Fruit fly (Drosophila melanogaster) whole organism, embryonic: ENCODE measurements around the gene ple.

Source experiments
- Abd-B ChIP-seq: fragments of 200-800 bp; sonication (Bioruptor generic); optimal IDR thresholded peaks from 2 replicates; lab custom pipeline; 2018; ENCODE audit warnings: missing biosample characterization, mild to moderate bottlenecking, missing genetic modification characterization, moderate library complexity
- B-H2 ChIP-seq: fragments of 200-800 bp; sonication (Bioruptor generic); optimal IDR thresholded peaks from 2 replicates; lab custom pipeline; 2018; ENCODE audit warnings: missing biosample characterization, mild to moderate bottlenecking, missing genetic modification characterization
- Bdp1 ChIP-seq: fragments of 200-800 bp; sonication (Bioruptor generic); optimal IDR thresholded peaks from 3 replicates; lab custom pipeline; 2016; ENCODE audit warnings: missing biosample characterization, missing genetic modification characterization
- CG14860 ChIP-seq: fragments of 200-800 bp; sonication (Bioruptor generic); IDR thresholded peaks from 3 replicates; pipeline ENCODE4 v1.3.6; 2022; ENCODE audit warnings: missing biosample characterization, missing genetic modification characterization; ENCODE audit not compliant: partially characterized antibody
- CG14965 ChIP-seq: fragments of 200-800 bp; sonication (Bioruptor generic); optimal IDR thresholded peaks from 2 replicates; lab custom pipeline; 2016; ENCODE audit warnings: missing biosample characterization, missing genetic modification characterization, borderline replicate concordance
- CG15269 ChIP-seq: fragments of 200-800 bp; sonication (Bioruptor generic); optimal IDR thresholded peaks from 2 replicates; lab custom pipeline; 2018; ENCODE audit warnings: missing biosample characterization, mild to moderate bottlenecking, missing genetic modification characterization, moderate library complexity
- CG15479 ChIP-seq: fragments of 200-800 bp; sonication (Bioruptor generic); optimal IDR thresholded peaks from 3 replicates; lab custom pipeline; 2019; ENCODE audit warnings: missing biosample characterization, mild to moderate bottlenecking, missing genetic modification characterization, moderate library complexity
- CG17359 ChIP-seq: fragments of 200-800 bp; sonication (Bioruptor generic); optimal IDR thresholded peaks from 3 replicates; lab custom pipeline; 2018; ENCODE audit warnings: missing biosample characterization, mild to moderate bottlenecking, missing genetic modification characterization, moderate library complexity
- CG2889 ChIP-seq: fragments of 200-800 bp; sonication (Bioruptor generic); IDR thresholded peaks from 3 replicates; pipeline ENCODE4 v1.3.6; 2022; ENCODE audit warnings: missing biosample characterization, missing genetic modification characterization
- CG3726 ChIP-seq: fragments of 200-800 bp; sonication (Bioruptor generic); IDR thresholded peaks from 3 replicates; pipeline ENCODE4, ENCODE4 v1.3.6; 2022; ENCODE audit warnings: missing biosample characterization, missing genetic modification characterization
- CG42726 ChIP-seq: fragments of 200-800 bp; sonication (Bioruptor generic); IDR thresholded peaks from 2 replicates; pipeline ENCODE4 v1.3.6; 2022; ENCODE audit warnings: missing biosample characterization, missing genetic modification characterization; ENCODE audit not compliant: partially characterized antibody
- CG4328 ChIP-seq: fragments of 200-800 bp; sonication (Bioruptor generic); optimal IDR thresholded peaks from 3 replicates; lab custom pipeline; 2017; ENCODE audit warnings: missing biosample characterization, missing genetic modification reagents, missing genetic modification characterization
- CG5180 ChIP-seq: fragments of 200-800 bp; sonication (Bioruptor generic); optimal IDR thresholded peaks from 3 replicates; lab custom pipeline; 2017; ENCODE audit warnings: missing biosample characterization, missing genetic modification characterization, mild to moderate bottlenecking, moderate library complexity, missing genetic modification reagents
- CG6854 ChIP-seq: fragments of 200-800 bp; sonication (Bioruptor generic); optimal IDR thresholded peaks from 3 replicates; lab custom pipeline; 2017; ENCODE audit warnings: missing biosample characterization, mild to moderate bottlenecking, missing genetic modification characterization
- CG7372 ChIP-seq: fragments of 200-800 bp; sonication (Bioruptor generic); IDR thresholded peaks from 2 replicates; pipeline ENCODE4 v1.3.6; 2022; ENCODE audit warnings: missing biosample characterization, missing genetic modification characterization
- CG9437 ChIP-seq: fragments of 200-800 bp; sonication (Bioruptor generic); optimal IDR thresholded peaks from 2 replicates; lab custom pipeline; 2018; ENCODE audit warnings: missing biosample characterization, mild to moderate bottlenecking, missing genetic modification characterization
- CHES-1-like ChIP-seq: fragments of 200-800 bp; sonication (Bioruptor generic); optimal IDR thresholded peaks from 2 replicates; lab custom pipeline; 2016; ENCODE audit warnings: missing biosample characterization, missing genetic modification characterization
- Dbx ChIP-seq: fragments of 200-800 bp; sonication (Bioruptor generic); IDR thresholded peaks from 3 replicates; pipeline ENCODE4 v1.3.6; 2022; ENCODE audit warnings: missing biosample characterization, missing genetic modification characterization
- Eip74EF ChIP-seq, 2 experiments: fragments of 200-800 bp in 1 of 2; fragments of >200 bp in 1 of 2; sonication (Bioruptor generic) in 1 of 2; optimal IDR thresholded peaks; 2 replicates each; lab custom pipeline; 2017 to 2019; ENCODE audit warnings: missing biosample characterization in 2 of 2, missing genetic modification characterization in 2 of 2, mild to moderate bottlenecking in 1 of 2, moderate library complexity in 1 of 2
- HLH3B ChIP-seq: fragments of 200-800 bp; sonication (Bioruptor generic); IDR thresholded peaks from 2 replicates; pipeline ENCODE4 v1.3.6; 2022; ENCODE audit warnings: missing biosample characterization, missing genetic modification characterization
- Mrtf ChIP-seq: fragments of 200-800 bp; sonication (Bioruptor generic); IDR thresholded peaks from 3 replicates; pipeline ENCODE4 v1.3.6; 2022; ENCODE audit warnings: missing biosample characterization, missing genetic modification characterization
- Myb ChIP-seq: fragments of 200-800 bp; sonication (Bioruptor generic); optimal IDR thresholded peaks from 2 replicates; lab custom pipeline; 2016; ENCODE audit warnings: missing biosample characterization, missing genetic modification characterization
- Six4 ChIP-seq: fragments of 200-800 bp; sonication (Bioruptor generic); optimal IDR thresholded peaks from 2 replicates; lab custom pipeline; 2016; ENCODE audit warnings: missing biosample characterization, missing genetic modification characterization
- Spps ChIP-seq: fragments of 200-800 bp; sonication (Bioruptor generic); optimal IDR thresholded peaks from 2 replicates; lab custom pipeline; 2018; ENCODE audit warnings: missing biosample characterization, mild to moderate bottlenecking, missing genetic modification characterization
- ase ChIP-seq: fragments of 200-800 bp; sonication (Bioruptor generic); IDR thresholded peaks from 3 replicates; pipeline ENCODE4 v1.3.6; 2022; ENCODE audit warnings: missing biosample characterization, missing genetic modification characterization
- ato ChIP-seq: fragments of 200-800 bp; sonication (Bioruptor generic); IDR thresholded peaks from 2 replicates; pipeline ENCODE4 v1.3.6; 2022; ENCODE audit warnings: missing biosample characterization, missing genetic modification characterization; ENCODE audit not compliant: partially characterized antibody
- br ChIP-seq: fragments of >200 bp; optimal IDR thresholded peaks from 2 replicates; lab custom pipeline; 2017
- cas ChIP-seq: fragments of 200-800 bp; sonication (Bioruptor generic); IDR thresholded peaks from 2 replicates; pipeline ENCODE4 v1.3.6; 2022; ENCODE audit warnings: missing biosample characterization, missing genetic modification characterization
- cato ChIP-seq: fragments of 200-800 bp; sonication (Bioruptor generic); optimal IDR thresholded peaks from 2 replicates; lab custom pipeline; 2016; ENCODE audit warnings: missing biosample characterization, missing genetic modification characterization, borderline replicate concordance
- caup ChIP-seq: fragments of 200-800 bp; sonication (Bioruptor generic); optimal IDR thresholded peaks from 3 replicates; lab custom pipeline; 2017; ENCODE audit warnings: missing biosample characterization, mild to moderate bottlenecking, missing genetic modification characterization, moderate library complexity; ENCODE audit not compliant: severe bottlenecking
- cg ChIP-seq: fragments of 200-800 bp; sonication (Bioruptor generic); optimal IDR thresholded peaks from 3 replicates; lab custom pipeline; 2019; ENCODE audit warnings: missing biosample characterization, mild to moderate bottlenecking, missing genetic modification characterization, moderate library complexity
- chm ChIP-seq: fragments of 200-800 bp; sonication (Bioruptor generic); IDR thresholded peaks from 2 replicates; pipeline ENCODE4 v1.3.6; 2022; ENCODE audit warnings: missing biosample characterization, missing genetic modification characterization
- crc ChIP-seq: fragments of 200-800 bp; sonication (Bioruptor generic); optimal IDR thresholded peaks from 2 replicates; lab custom pipeline; 2016; ENCODE audit warnings: missing biosample characterization, missing genetic modification characterization
- crp ChIP-seq, 2 experiments: fragments of 200-800 bp; sonication (Bioruptor generic); optimal IDR thresholded peaks; 2 replicates in 1 of 2; 3 replicates in 1 of 2; lab custom pipeline; 2017; ENCODE audit warnings: missing biosample characterization in 2 of 2, missing genetic modification characterization in 2 of 2, mild to moderate bottlenecking in 1 of 2, moderate library complexity in 1 of 2
- da ChIP-seq: fragments of 200-800 bp; sonication (Bioruptor generic); optimal IDR thresholded peaks from 2 replicates; lab custom pipeline; 2016; ENCODE audit warnings: missing biosample characterization, missing genetic modification characterization
- dan ChIP-seq: fragments of 200-800 bp; sonication (Bioruptor generic); IDR thresholded peaks from 2 replicates; pipeline ENCODE4 v1.3.6; 2022; ENCODE audit warnings: missing biosample characterization, missing genetic modification characterization
- fd102C ChIP-seq: fragments of 200-800 bp; sonication (Bioruptor generic); optimal IDR thresholded peaks from 2 replicates; lab custom pipeline; 2018; ENCODE audit warnings: missing biosample characterization, mild to moderate bottlenecking, missing genetic modification characterization, moderate library complexity
- gcm ChIP-seq: fragments of 200-800 bp; sonication (Bioruptor generic); optimal IDR thresholded peaks from 2 replicates; lab custom pipeline; 2019; ENCODE audit warnings: missing biosample characterization, mild to moderate bottlenecking, missing genetic modification characterization, moderate library complexity
- gsb-n ChIP-seq: fragments of 200-800 bp; sonication (Bioruptor generic); optimal IDR thresholded peaks from 3 replicates; lab custom pipeline; 2018; ENCODE audit warnings: missing biosample characterization, mild to moderate bottlenecking, missing genetic modification characterization
- hbn ChIP-seq: fragments of 200-800 bp; sonication (Bioruptor generic); IDR thresholded peaks from 2 replicates; pipeline ENCODE4 v1.3.6; 2022; ENCODE audit warnings: missing biosample characterization, missing genetic modification characterization; ENCODE audit not compliant: partially characterized antibody
- pros ChIP-seq: fragments of 200-800 bp; sonication (Bioruptor generic); optimal IDR thresholded peaks from 3 replicates; lab custom pipeline; 2019; ENCODE audit warnings: missing biosample characterization, mild to moderate bottlenecking, missing genetic modification characterization, moderate library complexity
- pzg ChIP-seq: fragments of 200-800 bp; sonication (Bioruptor generic); optimal IDR thresholded peaks from 3 replicates; lab custom pipeline; 2018; ENCODE audit warnings: missing biosample characterization, mild to moderate bottlenecking, missing genetic modification characterization, moderate library complexity
- rib ChIP-seq: fragments of 200-800 bp; sonication (Bioruptor generic); IDR thresholded peaks from 2 replicates; pipeline ENCODE4 v1.3.6; 2022; ENCODE audit warnings: missing biosample characterization, missing genetic modification characterization
- ro ChIP-seq: fragments of 200-800 bp; sonication (Bioruptor generic); IDR thresholded peaks from 2 replicates; pipeline ENCODE4 v1.3.6; 2022; ENCODE audit warnings: missing biosample characterization, missing genetic modification characterization
- sd ChIP-seq: fragments of 200-800 bp; sonication (Bioruptor generic); optimal IDR thresholded peaks from 3 replicates; lab custom pipeline; 2018; ENCODE audit warnings: missing biosample characterization, mild to moderate bottlenecking, missing genetic modification characterization, moderate library complexity
- sima ChIP-seq: fragments of 200-800 bp; sonication (Bioruptor generic); optimal IDR thresholded peaks from 2 replicates; lab custom pipeline; 2016; ENCODE audit warnings: missing biosample characterization, missing genetic modification characterization
- slbo ChIP-seq: fragments of 200-800 bp; sonication (Bioruptor generic); IDR thresholded peaks from 2 replicates; pipeline ENCODE4 v1.3.6; 2022; ENCODE audit warnings: missing biosample characterization, missing genetic modification characterization
- tio ChIP-seq: fragments of 200-800 bp; sonication (Bioruptor generic); optimal IDR thresholded peaks from 2 replicates; lab custom pipeline; 2017; ENCODE audit warnings: missing biosample characterization, missing genetic modification characterization, inconsistent platforms
- wek ChIP-seq: fragments of 200-800 bp; sonication (Bioruptor generic); optimal IDR thresholded peaks from 3 replicates; lab custom pipeline; 2018; ENCODE audit warnings: missing biosample characterization, mild to moderate bottlenecking, missing genetic modification characterization, moderate library complexity

ple gene

DNA sequence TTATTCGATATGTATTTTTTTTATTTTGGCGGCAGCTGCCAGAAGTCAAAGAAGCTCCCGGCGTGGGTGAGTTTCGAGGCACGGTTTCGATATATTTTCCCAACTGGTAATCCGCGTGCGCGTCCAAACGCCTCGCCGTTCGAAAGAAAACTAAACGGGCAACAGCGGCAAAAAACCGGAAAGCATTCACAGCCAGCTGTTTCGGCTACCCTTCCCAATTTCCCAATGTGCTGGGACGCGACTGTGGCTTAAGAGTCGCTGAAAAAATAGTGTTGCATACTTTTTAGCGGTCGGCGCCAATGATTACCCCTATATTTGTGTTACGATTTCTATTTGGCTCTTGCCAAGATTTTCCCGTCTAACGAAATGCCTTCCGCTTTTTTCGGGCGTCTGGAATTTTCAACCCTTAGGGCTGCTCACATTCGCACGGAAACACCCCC is 15.9 kb downstream of the ple start, which contains the start of gene SP1173 (continued):
- TF ChIP-seq CG15479 (GFP tag; lab: Kevin White, UChicago) (no peak), pros (peak; percentile 98), hbn (GFP tag; lab: Robert Waterston, UW) (peak; percentile 20; the same call in 1 of the 2 replicates), CG6854 (GFP tag; lab: Kevin White, UChicago) (no peak), chm (peak; percentile 92), pzg (peak; percentile 12), CHES-1-like (GFP tag; lab: Kevin White, UChicago) (peak; percentile 1), ro (GFP tag; lab: Robert Waterston, UW) (no peak), Dbx (peak; percentile 74; the same call in 2 of the 3 replicates), CG17359 (tag; lab: Kevin White, UChicago) (peak; percentile 5), CG14965 (no peak), sima (GFP tag; lab: Kevin White, UChicago) (no peak), CG7372 (GFP tag; lab: Robert Waterston, UW) (0 out of 2 replicates have a peak, but pooled peaks have one; percentile 17), gsb-n (no peak), CG42726 (GFP tag; lab: Robert Waterston, UW) (peak; percentile 62; the same call in 1 of the 2 replicates), crc (GFP tag; lab: Kevin White, UChicago) (no peak), CG4328 (GFP tag; lab: Kevin White, UChicago) (peak; percentile 35), CG2889 (GFP tag; lab: Robert Waterston, UW) (no peak), cas (GFP tag; lab: Robert Waterston, UW) (0 out of 2 replicates have a peak, but pooled peaks have one; percentile 32), Abd-B (no peak), Bdp1 (peak; percentile 16), cg (GFP tag; lab: Kevin White, UChicago) (no peak), dan (GFP tag; lab: Robert Waterston, UW) (no peak), CG3726 (GFP tag; lab: Robert Waterston, UW) (no peak), rib (GFP tag; lab: Robert Waterston, UW) (peak; percentile 74; the same call in 1 of the 2 replicates), br (lab: Kevin White, UChicago) (no peak), CG15269 (peak; percentile 26), slbo (peak; percentile 63), fd102C (GFP tag; lab: Kevin White, UChicago) (no peak), cato (GFP tag; lab: Kevin White, UChicago) (no peak), crp (GFP tag; optimal IDR thresholded peaks at IDR 0.05; lab: Kevin White, UChicago) (peak in 1 of 2 experiments; percentile 86), B-H2 (GFP tag; lab: Kevin White, UChicago) (peak; percentile 69), wek (GFP tag; lab: Kevin White, UChicago) (peak; percentile 52), Myb (GFP tag; lab: Kevin White, UChicago) (peak; percentile 3), Eip74EF (GFP tag; optimal IDR thresholded peaks at IDR 0.05; lab: Kevin White, UChicago) (peak in 1 of 2 experiments; percentile 52), Six4 (GFP tag; lab: Kevin White, UChicago) (no peak), ase (0 out of 3 replicates have a peak, but pooled peaks have one; percentile 8), CG9437 (no peak), sd (tag; lab: Kevin White, UChicago) (peak; percentile 64), ato (peak; percentile 76; the same call in 1 of the 2 replicates), CG5180 (peak; percentile 24), HLH3B (GFP tag; lab: Robert Waterston, UW) (peak; percentile 36; the same call in 1 of the 2 replicates), gcm (GFP tag; lab: Kevin White, UChicago) (peak; percentile 74), tio (no peak), caup (GFP tag; lab: Kevin White, UChicago) (peak; percentile 65), da (GFP tag; lab: Kevin White, UChicago) (no peak), CG14860 (GFP tag; lab: Robert Waterston, UW) (no peak), Spps (tag; lab: Kevin White, UChicago) (no peak), Mrtf (GFP tag; lab: Robert Waterston, UW) (no peak; the same call in 2 of the 3 replicates)
